Fruit fly (Drosophila melanogaster) whole organism, embryonic: ENCODE measurements around the gene mRpS7.
A peak's percentile ranks its signal among the peaks of the same experiment; 100 is the strongest.

Experiments used
- Aef1 ChIP-seq: fragments of 200-800 bp; sonication (Bioruptor generic); IDR thresholded peaks from 3 replicates; pipeline ENCODE4 v1.3.6; 2022; ENCODE audit warnings: missing biosample characterization, missing genetic modification characterization
- Antp ChIP-seq: fragments of 200-800 bp; sonication (Bioruptor generic); optimal IDR thresholded peaks from 3 replicates; lab custom pipeline; 2016; ENCODE audit warnings: missing biosample characterization, missing genetic modification characterization
- Atf6 ChIP-seq: fragments of 200-800 bp; sonication (Bioruptor generic); IDR thresholded peaks from 2 replicates; pipeline ENCODE4 v1.3.6; 2022; ENCODE audit warnings: missing biosample characterization, missing genetic modification characterization
- CG10267 ChIP-seq: fragments of 200-800 bp; sonication (Bioruptor generic); optimal IDR thresholded peaks from 2 replicates; lab custom pipeline; 2018; ENCODE audit warnings: missing biosample characterization, mild to moderate bottlenecking, missing genetic modification characterization, moderate library complexity
- CG11456 ChIP-seq: fragments of 200-800 bp; sonication (Bioruptor generic); IDR thresholded peaks from 3 replicates; pipeline ENCODE4 v1.3.6; 2022; ENCODE audit warnings: missing biosample characterization, missing genetic modification characterization
- CG11560 ChIP-seq: fragments of 200-800 bp; sonication (Bioruptor generic); IDR thresholded peaks from 3 replicates; pipeline ENCODE4 v1.3.6; 2022; ENCODE audit warnings: missing biosample characterization, missing genetic modification characterization
- CG12659 ChIP-seq: fragments of 200-800 bp; sonication (Bioruptor generic); optimal IDR thresholded peaks from 3 replicates; lab custom pipeline; 2017; ENCODE audit warnings: mild to moderate bottlenecking, missing biosample characterization, missing genetic modification reagents, missing genetic modification characterization
- CG14667 ChIP-seq: fragments of 200-800 bp; sonication (Bioruptor generic); IDR thresholded peaks from 2 replicates; pipeline ENCODE4 v1.3.6; 2022; ENCODE audit warnings: missing biosample characterization, missing genetic modification characterization
- CG15073 ChIP-seq: fragments of 200-800 bp; sonication (Bioruptor generic); optimal IDR thresholded peaks from 2 replicates; lab custom pipeline; 2016; ENCODE audit warnings: missing biosample characterization, missing genetic modification characterization
- CG17385 ChIP-seq: fragments of 200-800 bp; sonication (Bioruptor generic); optimal IDR thresholded peaks from 3 replicates; lab custom pipeline; 2018; ENCODE audit warnings: missing biosample characterization, mild to moderate bottlenecking, missing genetic modification characterization
- CG17912 ChIP-seq: fragments of 200-800 bp; sonication (Bioruptor generic); optimal IDR thresholded peaks from 2 replicates; lab custom pipeline; 2018; ENCODE audit warnings: missing biosample characterization, mild to moderate bottlenecking, missing genetic modification characterization
- CG31224 ChIP-seq: fragments of 200-800 bp; sonication (Bioruptor generic); IDR thresholded peaks from 2 replicates; pipeline ENCODE4 v1.3.6; 2022; ENCODE audit warnings: missing biosample characterization, missing genetic modification characterization
- CG33213 ChIP-seq: fragments of 200-800 bp; sonication (Bioruptor generic); optimal IDR thresholded peaks from 3 replicates; lab custom pipeline; 2016; ENCODE audit warnings: missing biosample characterization, missing genetic modification characterization
- CG33557 ChIP-seq: fragments of 200-800 bp; sonication (Bioruptor generic); optimal IDR thresholded peaks from 2 replicates; lab custom pipeline; 2019; ENCODE audit warnings: missing biosample characterization, mild to moderate bottlenecking, missing genetic modification characterization, moderate library complexity
- CG34376 ChIP-seq: fragments of 200-800 bp; sonication (Bioruptor generic); optimal IDR thresholded peaks from 2 replicates; lab custom pipeline; 2018; ENCODE audit warnings: missing biosample characterization, mild to moderate bottlenecking, missing genetic modification characterization
- CG42726 ChIP-seq: fragments of 200-800 bp; sonication (Bioruptor generic); IDR thresholded peaks from 2 replicates; pipeline ENCODE4 v1.3.6; 2022; ENCODE audit warnings: missing biosample characterization, missing genetic modification characterization; ENCODE audit not compliant: partially characterized antibody
- CG4424 ChIP-seq: fragments of 200-800 bp; sonication (Bioruptor generic); optimal IDR thresholded peaks from 3 replicates; lab custom pipeline; 2016; ENCODE audit warnings: missing biosample characterization, missing genetic modification characterization
- CG6272 ChIP-seq: fragments of 200-800 bp; sonication (Bioruptor generic); IDR thresholded peaks from 2 replicates; pipeline ENCODE4 v1.3.6; 2022; ENCODE audit warnings: missing biosample characterization, missing genetic modification characterization
- CG6654 ChIP-seq: fragments of 200-800 bp; sonication (Bioruptor generic); optimal IDR thresholded peaks from 2 replicates; lab custom pipeline; 2017; ENCODE audit warnings: missing biosample characterization, mild to moderate bottlenecking, missing genetic modification characterization
- CG7357 ChIP-seq: fragments of 200-800 bp; sonication (Bioruptor generic); IDR thresholded peaks from 3 replicates; pipeline ENCODE4 v1.3.6; 2022; ENCODE audit warnings: missing biosample characterization, missing genetic modification characterization
- CG7963 ChIP-seq: fragments of 200-800 bp; sonication (Bioruptor generic); IDR thresholded peaks from 3 replicates; pipeline ENCODE4 v1.3.6; 2022; ENCODE audit warnings: missing biosample characterization, missing genetic modification characterization; ENCODE audit not compliant: partially characterized antibody
- CG9437 ChIP-seq: fragments of 200-800 bp; sonication (Bioruptor generic); optimal IDR thresholded peaks from 2 replicates; lab custom pipeline; 2018; ENCODE audit warnings: missing biosample characterization, mild to moderate bottlenecking, missing genetic modification characterization
- Camta ChIP-seq: fragments of 200-800 bp; sonication (Bioruptor generic); optimal IDR thresholded peaks from 2 replicates; lab custom pipeline; 2016; ENCODE audit warnings: missing biosample characterization, missing genetic modification characterization
- D ChIP-seq, 2 experiments: fragments of 200-800 bp in 1 of 2; fragments of >200 bp in 1 of 2; sonication (Bioruptor generic) in 1 of 2; optimal IDR thresholded peaks; 2 replicates in 1 of 2; 3 replicates in 1 of 2; lab custom pipeline; 2017; ENCODE audit warnings: mild to moderate bottlenecking in 1 of 2, missing biosample characterization in 1 of 2, missing genetic modification characterization in 1 of 2, missing genetic modification reagents in 1 of 2
- D19B ChIP-seq: fragments of 200-800 bp; sonication (Bioruptor generic); optimal IDR thresholded peaks from 2 replicates; lab custom pipeline; 2017; ENCODE audit warnings: missing biosample characterization, mild to moderate bottlenecking, missing genetic modification characterization
- Dll ChIP-seq: fragments of 200-800 bp; sonication (Bioruptor generic); IDR thresholded peaks from 4 replicates; pipeline ENCODE4 v1.3.6; 2022; ENCODE audit warnings: missing biosample characterization, missing genetic modification characterization; ENCODE audit not compliant: partially characterized antibody
- E2f2 ChIP-seq: fragments of 200-800 bp; sonication (Bioruptor generic); IDR thresholded peaks from 2 replicates; pipeline ENCODE4 v1.3.6; 2022; ENCODE audit warnings: missing biosample characterization, missing genetic modification characterization
- Elba2 ChIP-seq: fragments of 200-800 bp; sonication (Bioruptor generic); optimal IDR thresholded peaks from 3 replicates; lab custom pipeline; 2016; ENCODE audit warnings: missing biosample characterization, missing genetic modification characterization
- HHEX ChIP-seq: fragments of 200-800 bp; sonication (Bioruptor generic); optimal IDR thresholded peaks from 3 replicates; lab custom pipeline; 2017; ENCODE audit warnings: missing biosample characterization, mild to moderate bottlenecking, missing genetic modification characterization, missing genetic modification reagents
- HLH54F ChIP-seq: fragments of 200-800 bp; sonication (Bioruptor generic); optimal IDR thresholded peaks from 3 replicates; lab custom pipeline; 2016; ENCODE audit warnings: missing biosample characterization, missing genetic modification characterization
- Hr78 ChIP-seq, 2 experiments: fragments of 200-800 bp in 1 of 2; fragments of >200 bp in 1 of 2; sonication (Bioruptor generic) in 1 of 2; optimal IDR thresholded peaks; 2 replicates each; lab custom pipeline; 2017 to 2019; ENCODE audit warnings: missing biosample characterization in 2 of 2, missing genetic modification characterization in 2 of 2, mild to moderate bottlenecking in 1 of 2, moderate library complexity in 1 of 2
- Neu2 ChIP-seq: fragments of 200-800 bp; sonication (Bioruptor generic); optimal IDR thresholded peaks from 3 replicates; lab custom pipeline; 2016; ENCODE audit warnings: missing biosample characterization, missing genetic modification characterization, borderline replicate concordance
- Nf-YB ChIP-seq: fragments of 200-800 bp; sonication (Bioruptor generic); optimal IDR thresholded peaks from 3 replicates; lab custom pipeline; 2019; ENCODE audit warnings: missing biosample characterization, mild to moderate bottlenecking, missing genetic modification characterization, moderate library complexity
- NfI ChIP-seq: fragments of 200-800 bp; sonication (Bioruptor generic); optimal IDR thresholded peaks from 3 replicates; lab custom pipeline; 2018; ENCODE audit warnings: missing biosample characterization, mild to moderate bottlenecking, missing genetic modification characterization, moderate library complexity
- PHDP ChIP-seq: fragments of 200-800 bp; sonication (Bioruptor generic); optimal IDR thresholded peaks from 3 replicates; lab custom pipeline; 2018; ENCODE audit warnings: missing biosample characterization, mild to moderate bottlenecking, missing genetic modification characterization, moderate library complexity
- Sry-δ ChIP-seq: fragments of 200-800 bp; sonication (Bioruptor generic); optimal IDR thresholded peaks from 2 replicates; lab custom pipeline; 2016; ENCODE audit warnings: missing biosample characterization, missing genetic modification characterization
- chm ChIP-seq: fragments of 200-800 bp; sonication (Bioruptor generic); IDR thresholded peaks from 2 replicates; pipeline ENCODE4 v1.3.6; 2022; ENCODE audit warnings: missing biosample characterization, missing genetic modification characterization
- danr ChIP-seq: fragments of 200-800 bp; sonication (Bioruptor generic); IDR thresholded peaks from 2 replicates; pipeline ENCODE4 v1.3.6; 2022; ENCODE audit warnings: missing biosample characterization, missing genetic modification characterization
- dysf ChIP-seq: fragments of 200-800 bp; sonication (Bioruptor generic); IDR thresholded peaks from 3 replicates; pipeline ENCODE4 v1.3.6; 2022; ENCODE audit warnings: missing biosample characterization, missing genetic modification characterization
- eve ChIP-seq, 2 experiments: fragments of >200 bp; optimal IDR thresholded peaks; 2 replicates each; lab custom pipeline; 2017; ENCODE audit warnings: missing biosample characterization in 2 of 2, missing genetic modification characterization in 2 of 2
- ewg ChIP-seq: fragments of 200-800 bp; sonication (Bioruptor generic); optimal IDR thresholded peaks from 3 replicates; lab custom pipeline; 2017; ENCODE audit warnings: mild to moderate bottlenecking, missing biosample characterization, missing genetic modification reagents, missing genetic modification characterization
- gsb ChIP-seq: fragments of 200-800 bp; sonication (Bioruptor generic); IDR thresholded peaks from 2 replicates; pipeline ENCODE4 v1.3.6; 2022; ENCODE audit warnings: missing biosample characterization, missing genetic modification characterization
- ham ChIP-seq: fragments of 200-800 bp; sonication (Bioruptor generic); IDR thresholded peaks from 2 replicates; pipeline ENCODE4 v1.3.6; 2022; ENCODE audit warnings: missing biosample characterization, missing genetic modification characterization
- sc ChIP-seq, 3 experiments: fragments of >200 bp in 2 of 3; fragments of 200-800 bp in 1 of 3; sonication (Bioruptor generic) in 1 of 3; optimal IDR thresholded peaks; 2 replicates in 2 of 3; 3 replicates in 1 of 3; lab custom pipeline; 2017; ENCODE audit warnings: mild to moderate bottlenecking in 1 of 3, missing biosample characterization in 1 of 3, missing genetic modification characterization in 1 of 3, missing genetic modification reagents in 1 of 3
- stc ChIP-seq: fragments of 200-800 bp; sonication (Bioruptor generic); IDR thresholded peaks from 2 replicates; pipeline ENCODE4 v1.3.6; 2022; ENCODE audit warnings: missing biosample characterization, missing genetic modification characterization
- stwl ChIP-seq: fragments of 200-800 bp; sonication (Bioruptor generic); optimal IDR thresholded peaks from 3 replicates; lab custom pipeline; 2018; ENCODE audit warnings: missing biosample characterization, mild to moderate bottlenecking, missing genetic modification characterization, moderate library complexity
- tx ChIP-seq: fragments of 200-800 bp; sonication (Bioruptor generic); optimal IDR thresholded peaks from 2 replicates; lab custom pipeline; 2016; ENCODE audit warnings: missing biosample characterization, missing genetic modification characterization
- vvl ChIP-seq: fragments of 200-800 bp; sonication (Bioruptor generic); IDR thresholded peaks from 2 replicates; pipeline ENCODE4 v1.3.6; 2022; ENCODE audit warnings: missing biosample characterization, missing genetic modification characterization
- zen ChIP-seq: fragments of 200-800 bp; sonication (Bioruptor generic); optimal IDR thresholded peaks from 3 replicates; lab custom pipeline; 2018; ENCODE audit warnings: missing biosample characterization, mild to moderate bottlenecking, missing genetic modification characterization, moderate library complexity

mRpS7 gene

DNA sequence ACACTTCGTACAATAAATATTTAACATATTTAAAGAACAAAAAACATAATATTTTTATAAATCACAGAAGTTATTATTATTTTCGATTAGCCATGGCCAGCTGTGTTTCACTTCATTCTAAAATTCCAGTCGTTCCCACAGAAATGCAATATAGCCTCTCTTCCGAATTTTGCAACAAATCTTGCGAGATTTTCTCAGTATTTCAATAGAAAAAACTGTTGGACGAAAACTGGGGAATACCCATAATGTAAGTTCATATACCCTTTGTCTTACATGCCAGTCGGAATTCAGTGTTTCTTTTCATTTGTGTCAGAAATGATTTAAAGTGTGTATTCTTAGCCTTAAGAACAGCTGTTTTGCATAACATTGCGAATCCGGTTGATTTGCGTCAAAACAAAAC, 30.0 kb upstream of the mRpS7 start, which contains the start of the genes CtsL4 and ClpP (continued):
- TF ChIP-seq Dll (no peak), CG11560 (tag; lab: Robert Waterston, UW) (no peak), PHDP (tag; lab: Kevin White, UChicago) (no peak), CG6272 (no peak; the same call in 1 of the 2 replicates), E2f2 (GFP tag; lab: Robert Waterston, UW) (no peak), CG4424 (GFP tag; lab: Kevin White, UChicago) (peak; percentile 35), ewg (GFP tag; lab: Kevin White, UChicago) (no peak), ham (GFP tag; lab: Robert Waterston, UW) (no peak), stwl (no peak), danr (GFP tag; lab: Robert Waterston, UW) (no peak), D (optimal IDR thresholded peaks at IDR 0.05; lab: Kevin White, UChicago) (no peak), D (GFP tag; optimal IDR thresholded peaks at IDR 0.05; lab: Kevin White, UChicago) (peak; percentile 35), Neu2 (no peak), vvl (GFP tag; lab: Robert Waterston, UW) (peak; percentile 74), Aef1 (GFP tag; lab: Robert Waterston, UW) (peak; percentile 40; the same call in 1 of the 3 replicates), zen (peak; percentile 46), CG17912 (GFP tag; lab: Kevin White, UChicago) (peak; percentile 23), CG7963 (GFP tag; lab: Robert Waterston, UW) (no peak), D19B (peak; percentile 81), HLH54F (GFP tag; lab: Kevin White, UChicago) (peak; percentile 34), CG9437 (GFP tag; lab: Kevin White, UChicago) (peak; percentile 36), tx (GFP tag; lab: Kevin White, UChicago) (peak; percentile 13), CG31224 (GFP tag; lab: Robert Waterston, UW) (no peak), Sry-δ (GFP tag; lab: Kevin White, UChicago) (peak; percentile 43), HHEX (GFP tag; lab: Kevin White, UChicago) (peak; percentile 27), CG42726 (GFP tag; lab: Robert Waterston, UW) (no peak), stc (GFP tag; lab: Robert Waterston, UW) (0 out of 2 replicates have a peak, but pooled peaks have one; percentile 23), Nf-YB (peak; percentile 51), Camta (GFP tag; lab: Kevin White, UChicago) (peak; percentile 4), Hr78 (GFP tag; optimal IDR thresholded peaks at IDR 0.05; lab: Kevin White, UChicago) (no peak), CG11456 (GFP tag; lab: Robert Waterston, UW) (peak; percentile 35; the same call in 1 of the 3 replicates), sc (optimal IDR thresholded peaks at IDR 0.05; lab: Kevin White, UChicago) (no peak), sc (GFP tag; optimal IDR thresholded peaks at IDR 0.05; lab: Kevin White, UChicago) (peak; percentile 2), CG7357 (GFP tag; lab: Robert Waterston, UW) (peak; percentile 39; the same call in 2 of the 3 replicates), CG10267 (peak; percentile 32), gsb (GFP tag; lab: Robert Waterston, UW) (no peak), NfI (GFP tag; lab: Kevin White, UChicago) (peak; percentile 18), Antp (GFP tag; lab: Kevin White, UChicago) (peak; percentile 48), Elba2 (GFP tag; lab: Kevin White, UChicago) (peak; percentile 59), CG33213 (GFP tag; lab: Kevin White, UChicago) (peak; percentile 15), chm (GFP tag; lab: Robert Waterston, UW) (peak; percentile 64; the same call in 1 of the 2 replicates), CG34376 (GFP tag; lab: Kevin White, UChicago) (peak; percentile 3), CG33557 (GFP tag; lab: Kevin White, UChicago) (peak; percentile 36), CG17385 (GFP tag; lab: Kevin White, UChicago) (peak; percentile 39), CG6654 (GFP tag; lab: Kevin White, UChicago) (no peak), dysf (peak; percentile 50; the same call in 2 of the 3 replicates), CG12659 (peak; percentile 76), eve (GFP tag; optimal IDR thresholded peaks at IDR 0.05; lab: Kevin White, UChicago) (no peak), Atf6 (GFP tag; lab: Robert Waterston, UW) (0 out of 2 replicates have a peak, but pooled peaks have one; percentile 35), CG15073 (GFP tag; lab: Kevin White, UChicago) (no peak), CG14667 (GFP tag; lab: Robert Waterston, UW) (peak; percentile 85)
